Worm (Caenorhabditis elegans): ENCODE measurements around the gene C29F7.1.

Gene C29F7.1

DNA sequence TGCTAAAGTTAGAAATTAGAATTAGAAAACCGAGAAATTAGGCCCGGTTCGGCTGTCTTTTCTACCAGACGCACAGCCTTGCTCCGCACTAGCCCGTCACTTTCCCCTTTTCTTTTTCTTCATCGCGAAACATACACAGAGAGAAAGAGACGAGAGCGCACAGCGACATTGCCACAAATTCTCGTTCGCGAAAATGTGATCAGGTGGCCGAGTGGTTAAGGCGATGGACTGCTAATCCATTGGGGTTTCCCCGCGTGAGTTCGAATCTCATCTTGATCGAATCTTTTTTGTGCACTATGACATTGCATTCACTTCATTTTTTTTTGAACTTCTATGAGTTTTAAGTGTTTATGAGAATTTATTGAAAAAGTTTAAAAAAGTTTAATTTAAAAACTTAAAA is 32.7 kb downstream of the C29F7.1 start (continued):
- TF ChIP-seq fkh-10 (GFP tag; optimal IDR thresholded peaks at IDR 0.05): peak; percentile 32
- TF ChIP-seq nhr-237 (tag; optimal IDR thresholded peaks at IDR 0.05): no peak
- TF ChIP-seq hlh-11 (tag; optimal IDR thresholded peaks at IDR 0.05): peak; percentile 47
- TF ChIP-seq nhr-41 (GFP tag; IDR thresholded peaks at IDR 0.05): no peak
- TF ChIP-seq hlh-30 (tag; optimal IDR thresholded peaks at IDR 0.05; ENCODE audit: insufficient read depth): peak; percentile 70
- TF ChIP-seq zip-11 (GFP tag; IDR thresholded peaks at IDR 0.05): 0 out of 2 replicates have a peak, but pooled peaks have one; percentile 27
- peak; percentile 38 for TF ChIP-seq dve-1 (tag; optimal IDR thresholded peaks at IDR 0.05; ENCODE audit: insufficient read depth)
- TF ChIP-seq nhr-25 (tag; optimal IDR thresholded peaks at IDR 0.05; ENCODE audit: borderline replicate concordance, insufficient read depth): no peak
- TF ChIP-seq T26A8.4 (GFP tag; IDR thresholded peaks at IDR 0.05): peak; percentile 74
- no peak for TF ChIP-seq gei-8 (GFP tag; optimal IDR thresholded peaks at IDR 0.05)
- no peak for TF ChIP-seq F49E8.2 (tag; optimal IDR thresholded peaks at IDR 0.05; ENCODE audit: borderline replicate concordance)
- TF ChIP-seq Y48G9A.11 (GFP tag; IDR thresholded peaks at IDR 0.05): no peak
- TF ChIP-seq dmd-6 (GFP tag; IDR thresholded peaks at IDR 0.05): peak; percentile 65
- TF ChIP-seq ZK337.2 (GFP tag; IDR thresholded peaks at IDR 0.05): peak; percentile 63
- TF ChIP-seq duxl-1 (tag; optimal IDR thresholded peaks at IDR 0.05; ENCODE audit: poor library complexity): no peak
- TF ChIP-seq ama-1 (optimal IDR thresholded peaks at IDR 0.05): no peak
- no peak for TF ChIP-seq nhr-76 (tag; optimal IDR thresholded peaks at IDR 0.05)
- TF ChIP-seq attf-4 (tag; optimal IDR thresholded peaks at IDR 0.05): no peak
- no peak for TF ChIP-seq dmd-9 (GFP tag; IDR thresholded peaks at IDR 0.05)
- TF ChIP-seq egl-27 (tag; optimal IDR thresholded peaks at IDR 0.05): no peak
- no peak for TF ChIP-seq R02D3.7 (tag; optimal IDR thresholded peaks at IDR 0.05)
- 0 out of 4 replicates have a peak, but pooled peaks of 1 of the 2 experiments have one; percentile 39 for TF ChIP-seq madf-5 (GFP tag; IDR thresholded peaks at IDR 0.05)
- peak; percentile 81 for TF ChIP-seq snpc-1.2 (GFP tag; IDR thresholded peaks at IDR 0.05)
- TF ChIP-seq ztf-11 (tag; optimal IDR thresholded peaks at IDR 0.05): no peak
- TF ChIP-seq hif-1 (tag; optimal IDR thresholded peaks at IDR 0.05): no peak
- TF ChIP-seq unc-130 (GFP tag; optimal IDR thresholded peaks at IDR 0.05): no peak
- TF ChIP-seq nhr-111 (GFP tag; optimal IDR thresholded peaks at IDR 0.05): no peak
- TF ChIP-seq F10B5.3 (tag; optimal IDR thresholded peaks at IDR 0.05): no peak
- no peak for TF ChIP-seq spr-3 (GFP tag; optimal IDR thresholded peaks at IDR 0.05)
- TF ChIP-seq nhr-42 (GFP tag; IDR thresholded peaks at IDR 0.05): 0 out of 2 replicates have a peak, but pooled peaks have one; percentile 67
- 0 out of 2 replicates have a peak, but pooled peaks have one; percentile 14 for TF ChIP-seq ctbp-1 (GFP tag; IDR thresholded peaks at IDR 0.05)
- TF ChIP-seq zfp-3 (GFP tag; conservative IDR thresholded peaks at IDR 0.05): peak; percentile 37; the same call in 1 of the 2 replicates
- TF ChIP-seq Y75B8A.6 (GFP tag; IDR thresholded peaks at IDR 0.05): no peak
- peak; percentile 19 for TF ChIP-seq nhr-77 (tag; optimal IDR thresholded peaks at IDR 0.05)
- TF ChIP-seq mdl-1 (tag; optimal IDR thresholded peaks at IDR 0.05): peak in 1 of 2 experiments; percentile 29
- no peak for TF ChIP-seq lin-39 (tag; optimal IDR thresholded peaks at IDR 0.05)
- TF ChIP-seq php-3 (GFP tag; IDR thresholded peaks at IDR 0.05): peak; percentile 27; the same call in 1 of the 2 replicates
- 0 out of 2 replicates have a peak, but pooled peaks have one; percentile 53 for TF ChIP-seq arid-1 (GFP tag; conservative IDR thresholded peaks at IDR 0.05)
- TF ChIP-seq hmg-1.1 (GFP tag; IDR thresholded peaks at IDR 0.05): peak; percentile 89
- TF ChIP-seq nhr-10 (tag; optimal IDR thresholded peaks at IDR 0.05): no peak
- TF ChIP-seq ztf-7 (tag; optimal IDR thresholded peaks at IDR 0.05): peak; percentile 51
- no peak for TF ChIP-seq pqm-1 (tag; optimal IDR thresholded peaks at IDR 0.05)
- 0 out of 2 replicates have a peak, but pooled peaks have one; percentile 18 for TF ChIP-seq tra-1 (GFP tag; IDR thresholded peaks at IDR 0.05)
- peak; percentile 66 for TF ChIP-seq F37D6.2 (tag; optimal IDR thresholded peaks at IDR 0.05)
- 0 out of 2 replicates have a peak, but pooled peaks have one; percentile 61 for TF ChIP-seq dmd-8 (GFP tag; IDR thresholded peaks at IDR 0.05)
- TF ChIP-seq ceh-28 (tag; optimal IDR thresholded peaks at IDR 0.05): no peak
- TF ChIP-seq ceh-20 (GFP tag; IDR thresholded peaks at IDR 0.05): peak; percentile 62; the same call in 1 of the 2 replicates
- 0 out of 2 replicates have a peak, but pooled peaks have one; percentile 63 for TF ChIP-seq Y105C5A.15 (GFP tag; IDR thresholded peaks at IDR 0.05)
- TF ChIP-seq ceh-32 (tag; optimal IDR thresholded peaks at IDR 0.05; ENCODE audit: poor library complexity): no peak
- TF ChIP-seq mxl-3 (GFP tag; optimal IDR thresholded peaks at IDR 0.05): peak; percentile 38
